Worm (Caenorhabditis elegans) whole organism, L4 larva: ENCODE results near the gene K07F5.16.
A peak's percentile ranks its signal among the peaks of the same experiment; 100 is the strongest.
"Not testable (repeated sequence)": the region's sequence is repeated elsewhere in the genome, so short reads cannot be mapped to it uniquely, and the experiment has no call there.

Experiments used
- F26F4.8 ChIP-seq: fragments of 200-800 bp; sonication (Bioruptor generic); conservative IDR thresholded peaks from 2 replicates; pipeline ENCODE4 v1.3.6; 2022; ENCODE audit warnings: missing genetic modification characterization, missing compliant biosample characterization
- F49E8.2 ChIP-seq: sonication (generic microtip); optimal IDR thresholded peaks from 2 replicates; lab custom pipeline; 2016; ENCODE audit warnings: missing compliant biosample characterization, mild to moderate bottlenecking, missing genetic modification characterization, borderline replicate concordance
- Y48G9A.11 ChIP-seq: fragments of 200-800 bp; sonication (Bioruptor generic); IDR thresholded peaks from 2 replicates; pipeline ENCODE4 v1.3.6; 2022; ENCODE audit warnings: missing genetic modification reagents, missing genetic modification characterization, missing compliant biosample characterization
- aha-1 ChIP-seq: fragments of 150-350 bp; peaks from one replicate; lab custom pipeline; 2014; ENCODE audit warnings: missing biosample characterization, missing genetic modification characterization
- arid-1 ChIP-seq: fragments of 200-800 bp; sonication (Bioruptor generic); conservative IDR thresholded peaks from 2 replicates; pipeline ENCODE4 v1.3.6; 2022; ENCODE audit warnings: missing genetic modification reagents, missing genetic modification characterization, missing compliant biosample characterization
- ceh-44 ChIP-seq: fragments of 200-800 bp; sonication (Bioruptor generic); IDR thresholded peaks from 2 replicates; pipeline ENCODE4 v1.3.6; 2022; ENCODE audit warnings: missing genetic modification reagents, missing genetic modification characterization, missing compliant biosample characterization
- ceh-62 ChIP-seq: sonication (generic microtip); optimal IDR thresholded peaks from 2 replicates; lab custom pipeline; 2017; ENCODE audit warnings: missing biosample characterization, missing genetic modification characterization
- ctbp-1 ChIP-seq: fragments of 200-800 bp; sonication (Bioruptor generic); IDR thresholded peaks from 2 replicates; pipeline ENCODE4 v1.3.6; 2022; ENCODE audit warnings: missing genetic modification reagents, missing genetic modification characterization, missing compliant biosample characterization
- daf-12 ChIP-seq: fragments of 150-350 bp; optimal IDR thresholded peaks from 2 replicates; lab custom pipeline; 2014; ENCODE audit warnings: missing biosample characterization, missing genetic modification reagents, missing genetic modification characterization
- daf-19 ChIP-seq: fragments of 200-800 bp; sonication (Bioruptor generic); conservative IDR thresholded peaks from 2 replicates; pipeline ENCODE4 v1.3.6; 2022; ENCODE audit warnings: missing genetic modification characterization, missing compliant biosample characterization
- dmd-8 ChIP-seq: fragments of 200-800 bp; sonication (Bioruptor generic); IDR thresholded peaks from 2 replicates; pipeline ENCODE4 v1.3.6; 2022; ENCODE audit warnings: missing genetic modification characterization, missing compliant biosample characterization
- dmd-9 ChIP-seq: fragments of 200-800 bp; sonication (Bioruptor generic); IDR thresholded peaks from 2 replicates; pipeline ENCODE4 v1.3.6; 2022; ENCODE audit warnings: missing genetic modification reagents, missing genetic modification characterization, missing compliant biosample characterization
- egl-43 ChIP-seq: fragments of 200-800 bp; sonication (Bioruptor generic); IDR thresholded peaks from 2 replicates; pipeline ENCODE4 v1.3.6; 2022; ENCODE audit warnings: missing genetic modification reagents, missing genetic modification characterization, missing compliant biosample characterization
- hlh-11 ChIP-seq: fragments of 200-800 bp; sonication (Bioruptor generic); optimal IDR thresholded peaks from 2 replicates; lab custom pipeline; 2018; ENCODE audit warnings: mild to moderate bottlenecking, missing genetic modification characterization, missing compliant biosample characterization
- lim-7 ChIP-seq: fragments of 200-800 bp; sonication (Bioruptor generic); IDR thresholded peaks from 2 replicates; pipeline ENCODE4 v1.3.6; 2022; ENCODE audit warnings: missing genetic modification characterization, missing compliant biosample characterization
- lir-3 ChIP-seq: sonication (generic microtip); optimal IDR thresholded peaks from 2 replicates; lab custom pipeline; 2016; ENCODE audit warnings: mild to moderate bottlenecking, missing genetic modification characterization, missing compliant biosample characterization
- madf-9 ChIP-seq: fragments of 200-800 bp; sonication (Bioruptor generic); conservative IDR thresholded peaks from 2 replicates; pipeline ENCODE4 v1.3.6; 2022; ENCODE audit warnings: missing genetic modification reagents, missing genetic modification characterization, missing compliant biosample characterization
- mdl-1 ChIP-seq, 2 experiments: fragments of 150-350 bp in 1 of 2; sonication (generic microtip) in 1 of 2; optimal IDR thresholded peaks; 2 replicates each; lab custom pipeline; 2014 to 2017; ENCODE audit warnings: missing biosample characterization in 2 of 2, missing genetic modification characterization in 2 of 2
- mdt-29 ChIP-seq: fragments of 200-800 bp; sonication (Bioruptor generic); IDR thresholded peaks from 2 replicates; pipeline ENCODE4 v1.3.6; 2022; ENCODE audit warnings: missing genetic modification reagents, missing genetic modification characterization, missing compliant biosample characterization
- nhr-102 ChIP-seq: sonication (generic microtip); optimal IDR thresholded peaks from 2 replicates; lab custom pipeline; 2016; ENCODE audit warnings: mild to moderate bottlenecking, missing genetic modification characterization, moderate library complexity, missing compliant biosample characterization
- nhr-41 ChIP-seq: fragments of 200-800 bp; sonication (Bioruptor generic); IDR thresholded peaks from 2 replicates; pipeline ENCODE4 v1.3.6; 2022; ENCODE audit warnings: missing genetic modification reagents, missing genetic modification characterization, missing compliant biosample characterization
- nhr-48 ChIP-seq: sonication (generic microtip); optimal IDR thresholded peaks from 2 replicates; lab custom pipeline; 2016; ENCODE audit warnings: mild to moderate bottlenecking, missing genetic modification characterization, missing compliant biosample characterization
- nhr-76 ChIP-seq: fragments of 150-350 bp; optimal IDR thresholded peaks from 2 replicates; lab custom pipeline; 2014; ENCODE audit warnings: missing biosample characterization, missing genetic modification characterization
- rbr-2 ChIP-seq: sonication (generic microtip); optimal IDR thresholded peaks from 2 replicates; lab custom pipeline; 2016; ENCODE audit warnings: missing genotype, missing genetic modification characterization, missing compliant biosample characterization
- sdz-12 ChIP-seq: fragments of 200-800 bp; sonication (Bioruptor generic); optimal IDR thresholded peaks from 2 replicates; lab custom pipeline; 2018; ENCODE audit warnings: mild to moderate bottlenecking, missing genetic modification characterization, missing compliant biosample characterization
- skn-1 ChIP-seq: fragments of 150-350 bp; optimal IDR thresholded peaks from 2 replicates; lab custom pipeline; 2014; ENCODE audit warnings: missing biosample characterization, missing genetic modification characterization
- snpc-1.2 ChIP-seq: fragments of 200-800 bp; sonication (Bioruptor generic); IDR thresholded peaks from 2 replicates; pipeline ENCODE4 v1.3.6; 2022; ENCODE audit warnings: missing genetic modification reagents, missing genetic modification characterization, missing compliant biosample characterization
- spr-1 ChIP-seq: sonication (generic microtip); optimal IDR thresholded peaks from 2 replicates; lab custom pipeline; 2016; ENCODE audit warnings: mild to moderate bottlenecking, missing genetic modification characterization, missing compliant biosample characterization
- unc-130 ChIP-seq: sonication (generic microtip); optimal IDR thresholded peaks from 2 replicates; lab custom pipeline; 2016; ENCODE audit warnings: missing genetic modification reagents, missing genetic modification characterization, missing compliant biosample characterization
- unc-62 ChIP-seq, 3 experiments: fragments of 150-350 bp in 1 of 3; sonication (generic microtip); optimal IDR thresholded peaks in 2 of 3; peaks in 1 of 3; 1 replicate in 1 of 3; 2 replicates in 2 of 3; lab custom pipeline; 2014 to 2017; ENCODE audit warnings: missing biosample characterization in 3 of 3, missing genetic modification characterization in 3 of 3, missing genetic modification reagents in 3 of 3, missing genotype in 1 of 3
- zip-2 ChIP-seq: fragments of 150-350 bp; optimal IDR thresholded peaks from 2 replicates; lab custom pipeline; 2014; ENCODE audit warnings: missing biosample characterization, missing genetic modification characterization

The K07F5.16 gene

DNA sequence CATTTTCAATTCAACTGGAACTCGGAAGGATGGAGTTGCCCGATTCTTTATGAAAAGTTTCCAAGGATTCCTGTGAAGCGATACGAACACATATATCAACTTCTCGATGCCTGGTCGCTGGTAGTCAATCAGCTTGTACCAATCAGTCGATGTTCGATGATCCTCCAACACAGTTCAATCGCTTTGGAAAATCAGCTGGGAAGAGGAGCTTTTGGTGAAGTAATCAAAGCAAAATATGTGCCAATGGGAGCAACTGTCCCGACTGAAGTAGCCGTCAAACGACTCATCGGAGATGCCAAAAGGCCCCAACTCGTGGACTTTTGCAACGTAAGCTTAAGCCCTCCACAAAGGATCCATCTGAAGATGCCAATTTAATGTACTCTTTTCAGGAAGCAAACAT is 30.6 kb upstream of the K07F5.16 start:
- TF ChIP-seq zip-2 (tag; lab: Kevin White, UChicago) (no peak), aha-1 (peak; percentile 95), skn-1 (tag; lab: Kevin White, UChicago) (no peak)
- TF ChIP-seq, all 104 proteins: peak for 1

DNA sequence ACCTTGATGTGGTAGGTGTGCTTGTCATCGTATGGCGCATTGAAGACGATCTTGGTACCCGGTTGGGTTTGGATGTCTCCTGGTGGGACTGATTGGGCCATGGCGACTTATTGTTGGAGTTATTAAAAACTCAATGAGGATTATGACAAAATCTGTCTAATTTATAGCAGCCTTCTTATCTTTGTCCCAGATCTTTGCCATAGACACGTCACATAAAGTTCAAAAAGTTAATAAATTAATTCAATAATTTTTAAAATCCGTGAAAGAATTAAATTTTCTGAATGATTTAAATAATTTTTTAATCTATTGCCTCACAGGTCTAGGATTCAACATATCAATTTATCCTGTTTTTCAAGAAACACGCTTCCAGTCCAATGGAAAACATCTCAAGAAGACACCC is 27.6 kb upstream of the K07F5.16 start, which contains the start of gene msp-81:
Gene msp-81 (minus strand): TSS at position 101 of the 400 bp plus-strand sequence.
- no peak for TF ChIP-seq F49E8.2 (tag; lab: Kevin White, UChicago)
- TF ChIP-seq mdl-1 (tag; optimal IDR thresholded peaks at IDR 0.05; lab: Kevin White, UChicago), result no peak
- TF ChIP-seq rbr-2 (tag; lab: Kevin White, UChicago), result no peak
- TF ChIP-seq spr-1, result no peak
- no peak for TF ChIP-seq egl-43 (GFP tag; lab: Robert Waterston, UW)
- TF ChIP-seq arid-1 (GFP tag; lab: Robert Waterston, UW), result no peak

DNA sequence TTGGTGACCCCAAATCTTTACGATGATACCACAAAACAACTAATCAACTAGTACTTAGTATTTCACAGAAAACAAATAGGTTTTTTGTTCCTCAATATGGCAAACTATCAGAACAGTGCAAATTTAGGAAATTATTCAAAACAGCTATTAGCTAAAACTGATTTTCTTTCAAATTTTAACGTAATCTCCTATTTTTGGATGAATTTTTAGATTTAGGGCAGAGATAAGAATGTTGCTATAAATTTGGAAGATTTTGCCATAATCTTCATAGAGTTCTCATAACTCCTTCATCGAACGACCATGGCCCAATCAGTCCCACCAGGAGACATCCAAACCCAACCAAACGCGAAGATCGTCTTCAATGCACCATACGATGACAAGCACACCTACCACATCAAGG is 26.6 kb upstream of the K07F5.16 start, which contains the start of gene msp-10:
Gene msp-10 (plus strand): TSS at position 301 of the 400 bp plus-strand sequence.
- TF ChIP-seq Y48G9A.11; spr-1; sdz-12 (GFP tag; lab: Kevin White, UChicago): not testable (repeated sequence)

DNA sequence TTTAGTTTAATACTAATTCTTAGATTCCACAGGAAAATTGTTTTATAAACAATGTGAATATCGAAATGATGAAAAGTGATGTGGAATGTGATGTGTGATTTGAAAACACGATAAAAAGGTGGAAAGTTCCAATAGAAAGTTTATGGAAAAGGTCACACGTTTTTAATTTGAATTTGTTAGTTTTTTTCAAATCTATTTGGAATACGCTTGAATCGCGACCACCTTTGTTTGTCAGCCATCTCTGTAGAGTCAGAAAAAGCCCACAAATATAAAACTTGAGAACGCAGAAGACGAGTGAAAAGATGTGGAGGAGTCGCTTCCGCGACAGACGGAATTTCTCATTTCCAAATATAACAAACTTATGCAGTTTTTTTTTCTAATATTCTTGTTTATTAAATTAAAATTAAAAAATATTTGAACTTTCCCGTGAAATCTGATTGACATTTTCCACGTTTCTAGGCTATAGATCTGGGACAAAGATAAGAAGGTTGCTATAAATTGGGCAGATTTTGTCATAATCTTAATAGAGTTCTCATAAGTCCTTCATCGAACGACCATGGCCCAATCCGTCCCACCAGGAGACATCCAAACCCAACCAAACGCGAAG is 22.8 kb upstream of the K07F5.16 start, which contains the start of the genes kin-24 and msp-56:
Gene kin-24 (minus strand): TSS at position 101 of the 607 bp plus-strand sequence.
Gene msp-56 (plus strand): TSS at position 557 of the 607 bp plus-strand sequence.
- no peak for TF ChIP-seq dmd-9 (GFP tag; lab: Robert Waterston, UW)
- TF ChIP-seq nhr-76 (tag; lab: Kevin White, UChicago), result no peak
- 0 out of 2 replicates have a peak, but pooled peaks have one; percentile 35 for TF ChIP-seq dmd-8 (GFP tag; lab: Robert Waterston, UW)
- TF ChIP-seq ceh-44, result no peak

DNA sequence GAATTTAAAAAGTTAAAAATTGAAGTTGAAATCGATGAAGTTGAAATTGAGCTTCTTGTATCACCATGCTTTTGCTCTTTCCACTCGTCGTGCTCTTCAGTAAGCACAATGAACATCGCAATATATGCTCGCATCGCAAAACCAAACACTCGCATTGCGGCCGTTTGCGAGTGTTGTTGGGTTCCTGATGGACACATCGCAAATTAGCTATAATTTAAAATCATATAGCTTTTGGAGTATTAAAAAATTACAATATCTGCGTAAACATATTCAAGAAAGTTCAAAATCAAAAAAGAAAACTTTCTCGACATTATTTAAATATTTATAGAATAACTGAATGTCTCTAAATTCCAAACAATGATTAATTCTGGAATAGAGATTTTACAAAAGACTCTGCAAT is 21.8 kb upstream of the K07F5.16 start, which contains the start of gene K07F5.17:
Gene K07F5.17 (plus strand): TSS at position 301 of the 400 bp plus-strand sequence.
- no peak for TF ChIP-seq hlh-11
- TF ChIP-seq daf-12, result no peak
- TF ChIP-seq nhr-102 (tag; lab: Kevin White, UChicago), result no peak
- TF ChIP-seq ctbp-1 (GFP tag; lab: Robert Waterston, UW), result no peak
- TF ChIP-seq nhr-41 (GFP tag; lab: Robert Waterston, UW), result no peak
- no peak for TF ChIP-seq snpc-1.2 (GFP tag; lab: Robert Waterston, UW)
- TF ChIP-seq lir-3 (tag; lab: Kevin White, UChicago), result no peak
- TF ChIP-seq F26F4.8 (GFP tag; lab: Robert Waterston, UW), result no peak
- TF ChIP-seq mdt-29 (GFP tag; lab: Robert Waterston, UW), result no peak
- TF ChIP-seq unc-130 (GFP tag; lab: Kevin White, UChicago), result no peak
- TF ChIP-seq daf-19 (GFP tag; lab: Robert Waterston, UW), result no peak
- no peak for TF ChIP-seq lim-7 (GFP tag; lab: Robert Waterston, UW)
- TF ChIP-seq ceh-62, result no peak
- no peak for TF ChIP-seq madf-9
- TF ChIP-seq, all 104 proteins: peak for 0

DNA sequence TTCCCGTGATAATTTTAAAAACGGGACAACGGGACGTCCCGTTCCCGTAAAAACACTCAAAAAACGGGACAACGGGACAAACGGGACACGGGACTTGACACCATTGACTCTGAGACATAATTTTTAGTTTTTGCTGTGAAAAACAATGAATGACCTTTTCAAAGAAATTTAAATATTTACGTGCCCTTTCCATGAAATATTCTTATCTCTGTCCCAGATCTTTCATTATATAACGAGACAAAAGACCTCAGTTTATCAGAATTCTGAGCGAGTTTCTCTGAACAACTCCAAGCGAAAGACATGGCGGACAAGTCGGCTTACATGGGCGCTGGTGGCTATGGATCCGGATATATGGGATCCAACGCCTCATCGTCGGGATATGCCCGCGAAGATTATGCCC is 20.2 kb upstream of the K07F5.16 start, which contains the start of gene nspd-2:
Gene nspd-2 (plus strand): TSS at position 301 of the 400 bp plus-strand sequence.
- TF ChIP-seq unc-62 (GFP tag; optimal IDR thresholded peaks at IDR 0.05 in 1 of 2; lab: Kevin White, UChicago), result peak in 1 of 2 experiments; percentile 71
- TF ChIP-seq unc-62 (tag; optimal IDR thresholded peaks at IDR 0.05; lab: Kevin White, UChicago), result no peak
- TF ChIP-seq nhr-48, result no peak
